Worm (Caenorhabditis elegans) whole organism, L4 larva: ENCODE measurements around the gene K11H12.8.

ENCODE experiments used
- ceh-20 ChIP-seq: fragments of 200-800 bp; sonication (Bioruptor generic); IDR thresholded peaks from 2 replicates; pipeline ENCODE4 v1.3.6; 2022; ENCODE audit warnings: missing genetic modification reagents, missing genetic modification characterization, missing compliant biosample characterization
- nhr-11 ChIP-seq: fragments of 150-350 bp; optimal IDR thresholded peaks from 2 replicates; lab custom pipeline; 2014; ENCODE audit warnings: missing biosample characterization, missing genetic modification characterization
- nhr-28 ChIP-seq: fragments of 150-350 bp; optimal IDR thresholded peaks from 2 replicates; lab custom pipeline; 2014; ENCODE audit warnings: missing biosample characterization, missing genetic modification characterization
- unc-62 ChIP-seq, 3 experiments: fragments of 150-350 bp in 1 of 3; sonication (generic microtip); optimal IDR thresholded peaks in 2 of 3; peaks in 1 of 3; 1 replicate in 1 of 3; 2 replicates in 2 of 3; lab custom pipeline; 2014 to 2017; ENCODE audit warnings: missing biosample characterization in 3 of 3, missing genetic modification characterization in 3 of 3, missing genetic modification reagents in 3 of 3, missing genotype in 1 of 3
- zag-1 ChIP-seq: fragments of 150-350 bp; optimal IDR thresholded peaks from 2 replicates; lab custom pipeline; 2014; ENCODE audit warnings: missing biosample characterization, missing genetic modification characterization

DNA sequence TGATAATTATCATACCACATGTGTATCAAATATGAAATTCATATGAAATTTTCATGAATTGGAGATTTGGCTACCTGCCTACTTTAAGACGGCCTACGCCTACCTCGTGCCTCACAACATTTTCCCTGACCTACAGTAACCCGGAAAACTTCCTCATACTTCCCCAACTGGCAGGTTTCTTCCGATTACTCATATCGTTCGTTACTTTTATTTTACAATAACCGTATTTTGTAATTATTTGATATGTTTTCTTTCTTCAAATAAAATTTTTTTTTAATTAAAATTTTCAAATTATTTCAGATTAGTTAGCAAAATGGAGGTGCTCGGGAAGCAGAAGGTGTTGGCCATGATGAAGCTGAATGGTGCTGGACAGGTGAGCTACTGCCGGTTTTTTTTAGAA is 28.0 kb upstream of the K11H12.8 start, which contains the start of gene nhr-76:
- TF ChIP-seq nhr-11 (tag; lab: Kevin White, UChicago) (no peak), unc-62 (GFP tag; optimal IDR thresholded peaks at IDR 0.05 in 1 of 2; lab: Kevin White, UChicago) (no peak), unc-62 (tag; optimal IDR thresholded peaks at IDR 0.05; lab: Kevin White, UChicago) (no peak), nhr-28 (no peak), zag-1 (no peak), ceh-20 (GFP tag; lab: Robert Waterston, UW) (no peak)
